Fruit fly (Drosophila melanogaster) whole organism, pupa: Measurements from ENCODE around the gene CG1387.
A peak's percentile ranks its signal among the peaks of the same experiment; 100 is the strongest.

Experiments used
- CG10348 ChIP-seq: fragments of 200-800 bp; sonication (Bioruptor generic); IDR thresholded peaks from 2 replicates; pipeline ENCODE4 v1.3.6; 2022; ENCODE audit warnings: missing biosample characterization, missing genetic modification characterization
- CG12605 ChIP-seq: fragments of 200-800 bp; sonication (Bioruptor generic); IDR thresholded peaks from 2 replicates; pipeline ENCODE4 v1.3.6; 2022; ENCODE audit warnings: missing biosample characterization, missing genetic modification characterization
- CG13204 ChIP-seq: fragments of 200-800 bp; sonication (Bioruptor generic); optimal IDR thresholded peaks from 2 replicates; lab custom pipeline; 2018; ENCODE audit warnings: missing biosample characterization, mild to moderate bottlenecking, missing genetic modification characterization, moderate library complexity
- CG14655 ChIP-seq: fragments of 200-800 bp; sonication (Bioruptor generic); optimal IDR thresholded peaks from 3 replicates; lab custom pipeline; 2017; ENCODE audit warnings: mild to moderate bottlenecking, missing biosample characterization, missing genetic modification reagents, missing genetic modification characterization
- CG15710 ChIP-seq: fragments of 200-800 bp; sonication (Bioruptor generic); optimal IDR thresholded peaks from 2 replicates; lab custom pipeline; 2018; ENCODE audit warnings: missing biosample characterization, mild to moderate bottlenecking, missing genetic modification characterization, moderate library complexity
- CG17806 ChIP-seq: fragments of 200-800 bp; sonication (Bioruptor generic); optimal IDR thresholded peaks from 2 replicates; lab custom pipeline; 2018; ENCODE audit warnings: missing biosample characterization, mild to moderate bottlenecking, missing genetic modification characterization, moderate library complexity
- CG32121 ChIP-seq: fragments of 200-800 bp; sonication (Bioruptor generic); IDR thresholded peaks from 2 replicates; pipeline ENCODE4 v1.3.6; 2022; ENCODE audit warnings: missing biosample characterization, missing genetic modification characterization
- CG34367 ChIP-seq: fragments of 200-800 bp; sonication (Bioruptor generic); optimal IDR thresholded peaks from 2 replicates; lab custom pipeline; 2018; ENCODE audit warnings: missing biosample characterization, mild to moderate bottlenecking, missing genetic modification characterization
- CG4496 ChIP-seq: fragments of 200-800 bp; sonication (Bioruptor generic); IDR thresholded peaks from 3 replicates; pipeline ENCODE4 v1.3.6; 2022; ENCODE audit warnings: missing biosample characterization, missing genetic modification characterization
- CG8159 ChIP-seq: fragments of 200-800 bp; sonication (Bioruptor generic); optimal IDR thresholded peaks from 3 replicates; lab custom pipeline; 2018; ENCODE audit warnings: missing biosample characterization, mild to moderate bottlenecking, missing genetic modification characterization, moderate library complexity
- CG8301 ChIP-seq: fragments of 200-800 bp; sonication (Bioruptor generic); optimal IDR thresholded peaks from 2 replicates; lab custom pipeline; 2018; ENCODE audit warnings: missing biosample characterization, mild to moderate bottlenecking, missing genetic modification characterization
- CG9948 ChIP-seq: fragments of 200-800 bp; sonication (Bioruptor generic); optimal IDR thresholded peaks from 2 replicates; lab custom pipeline; 2018; ENCODE audit warnings: missing biosample characterization, mild to moderate bottlenecking, missing genetic modification characterization, moderate library complexity
- D1 ChIP-seq: fragments of 200-800 bp; sonication (Bioruptor generic); optimal IDR thresholded peaks from 2 replicates; lab custom pipeline; 2018; ENCODE audit warnings: missing biosample characterization, mild to moderate bottlenecking, missing genetic modification characterization, moderate library complexity
- EcR ChIP-seq: fragments of 200-800 bp; sonication (Bioruptor generic); optimal IDR thresholded peaks from 3 replicates; lab custom pipeline; 2019; ENCODE audit warnings: missing biosample characterization, missing genetic modification characterization, mild to moderate bottlenecking, moderate library complexity, missing genetic modification reagents
- Ets98B ChIP-seq: fragments of 200-800 bp; sonication (Bioruptor generic); IDR thresholded peaks from 2 replicates; pipeline ENCODE4 v1.3.6; 2022; ENCODE audit warnings: missing biosample characterization, missing genetic modification characterization
- Pif1A ChIP-seq: fragments of 200-800 bp; sonication (Bioruptor generic); optimal IDR thresholded peaks from 3 replicates; lab custom pipeline; 2016; ENCODE audit warnings: missing biosample characterization, missing genetic modification characterization
- Pif1B ChIP-seq: fragments of 200-800 bp; sonication (Bioruptor generic); optimal IDR thresholded peaks from 3 replicates; lab custom pipeline; 2016; ENCODE audit warnings: missing biosample characterization, missing genetic modification characterization
- Snoo ChIP-seq: fragments of 200-800 bp; sonication (Bioruptor generic); optimal IDR thresholded peaks from 3 replicates; lab custom pipeline; 2017; ENCODE audit warnings: missing biosample characterization, mild to moderate bottlenecking, missing genetic modification characterization, inconsistent platforms
- fd96Ca ChIP-seq: fragments of 200-800 bp; sonication (Bioruptor generic); IDR thresholded peaks from 3 replicates; pipeline ENCODE4 v1.3.6; 2022; ENCODE audit warnings: missing biosample characterization, missing genetic modification characterization
- gl ChIP-seq: fragments of 200-800 bp; sonication (Bioruptor generic); optimal IDR thresholded peaks from 2 replicates; lab custom pipeline; 2018; ENCODE audit warnings: missing biosample characterization, mild to moderate bottlenecking, missing genetic modification characterization
- rn ChIP-seq: fragments of 200-800 bp; sonication (Bioruptor generic); IDR thresholded peaks from 2 replicates; pipeline ENCODE4 v1.3.6; 2022; ENCODE audit warnings: missing biosample characterization, missing genetic modification characterization

The CG1387 gene

DNA sequence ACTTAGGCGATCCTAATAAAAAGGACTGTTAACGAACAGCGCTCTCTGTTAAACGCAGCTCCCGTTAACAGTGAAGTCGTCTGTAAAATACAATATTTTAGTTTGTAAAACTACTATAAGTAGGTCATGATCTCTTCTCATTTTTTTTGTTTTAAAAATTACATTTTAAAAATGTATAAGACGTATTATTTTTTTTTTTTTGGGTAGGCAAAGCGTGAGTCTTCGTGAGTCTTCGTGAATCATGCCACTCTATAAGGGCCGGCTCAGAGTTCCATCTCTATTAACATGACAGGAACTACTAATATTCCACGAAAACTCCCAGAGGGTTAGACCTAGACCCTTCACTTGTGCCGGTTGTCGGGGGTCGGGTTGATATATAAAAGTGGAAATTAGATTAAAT is 37.1 kb downstream of the CG1387 start:
- TF ChIP-seq CG9948 (tag; lab: Kevin White, UChicago) (no peak), CG12605 (no peak), Pif1A (GFP tag; lab: Kevin White, UChicago) (no peak), gl (no peak), CG4496 (GFP tag; lab: Robert Waterston, UW) (no peak), CG13204 (GFP tag; lab: Kevin White, UChicago) (no peak), CG34367 (tag; lab: Kevin White, UChicago) (no peak), CG8159 (tag; lab: Kevin White, UChicago) (no peak), Snoo (tag; lab: Kevin White, UChicago) (no peak), CG14655 (GFP tag; lab: Kevin White, UChicago) (no peak), EcR (GFP tag; lab: Kevin White, UChicago) (no peak), CG17806 (no peak), rn (GFP tag; lab: Robert Waterston, UW) (no peak)

DNA sequence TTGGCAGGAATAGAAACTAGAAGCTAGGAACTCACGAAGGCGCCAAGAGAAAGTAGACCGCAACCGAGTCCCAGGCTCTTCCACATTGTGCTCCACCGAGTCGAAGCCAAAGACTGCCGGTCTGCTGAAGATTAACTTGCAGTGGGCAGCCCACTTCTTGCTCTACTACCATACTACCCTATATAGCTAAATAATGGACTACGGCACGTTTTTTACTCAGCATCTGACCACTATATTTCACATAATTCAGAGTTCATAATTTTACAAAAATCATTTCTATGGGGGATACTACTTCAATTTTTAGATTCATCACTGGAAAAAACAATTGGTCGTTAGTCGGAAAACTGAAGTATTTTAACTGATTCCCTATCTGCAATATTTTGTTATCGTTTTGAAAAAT is 48.1 kb downstream of the CG1387 start, which contains the start of gene CG32712:
Gene CG32712, minus strand, starts transcription at position 101 of the 400 bp plus-strand sequence.
- no peak for TF ChIP-seq CG14655 (GFP tag; lab: Kevin White, UChicago)
- TF ChIP-seq CG13204 (GFP tag; lab: Kevin White, UChicago), result no peak
- TF ChIP-seq CG10348 (GFP tag; lab: Robert Waterston, UW), result no peak
- TF ChIP-seq D1, result no peak
- no peak for TF ChIP-seq CG12605
- no peak for TF ChIP-seq rn (GFP tag; lab: Robert Waterston, UW)
- TF ChIP-seq CG15710 (tag; lab: Kevin White, UChicago), result no peak
- TF ChIP-seq Ets98B (GFP tag; lab: Robert Waterston, UW), result no peak
- TF ChIP-seq CG4496 (GFP tag; lab: Robert Waterston, UW), result no peak
- TF ChIP-seq Snoo (tag; lab: Kevin White, UChicago), result no peak
- no peak for TF ChIP-seq Pif1B (GFP tag; lab: Kevin White, UChicago)
- TF ChIP-seq EcR (GFP tag; lab: Kevin White, UChicago), result no peak
- no peak for TF ChIP-seq CG8301 (tag; lab: Kevin White, UChicago)
- TF ChIP-seq CG34367 (tag; lab: Kevin White, UChicago), result no peak
- no peak for TF ChIP-seq CG9948 (tag; lab: Kevin White, UChicago)
- TF ChIP-seq fd96Ca, result no peak

DNA sequence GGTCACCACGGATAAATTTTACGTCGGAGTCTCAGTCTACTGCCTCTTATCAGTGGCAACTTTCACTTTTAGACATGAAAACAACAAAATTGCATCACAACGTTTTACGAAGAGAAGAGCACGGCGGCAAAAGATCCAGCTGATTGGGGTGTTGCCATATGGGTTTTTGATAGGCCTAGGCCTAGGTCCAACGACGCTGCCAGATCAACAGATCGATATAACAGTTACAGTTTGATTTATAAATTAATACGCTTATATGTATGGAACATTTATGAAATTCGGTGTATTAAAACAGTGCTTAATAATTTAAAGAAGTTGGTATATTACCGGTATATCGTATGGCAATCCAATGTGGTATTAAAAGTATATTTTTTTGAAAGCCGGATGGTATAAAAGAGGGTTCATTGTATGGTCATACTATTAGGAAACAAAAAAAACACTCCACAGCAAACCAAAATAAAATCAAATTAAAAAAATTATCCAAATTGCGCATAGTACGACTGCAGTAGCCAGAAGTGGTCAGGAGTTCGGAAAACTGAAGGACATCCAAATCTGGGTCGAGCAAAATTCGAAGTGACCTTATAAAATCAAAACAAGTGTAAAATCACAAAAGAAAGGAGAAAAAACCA is 51.2 kb downstream of the CG1387 start, which contains the start of gene CG1440:
Gene CG1440, plus strand, starts transcription at position 402 of the 629 bp plus-strand sequence.
- TF ChIP-seq CG15710 (tag; lab: Kevin White, UChicago) (peak; percentile 34), D1 (no peak), gl (no peak), CG10348 (GFP tag; lab: Robert Waterston, UW) (no peak), rn (GFP tag; lab: Robert Waterston, UW) (no peak), CG32121 (peak; percentile 30; the same call in 1 of the 2 replicates), CG9948 (tag; lab: Kevin White, UChicago) (no peak), CG8301 (tag; lab: Kevin White, UChicago) (no peak), CG34367 (tag; lab: Kevin White, UChicago) (peak; percentile 49), CG4496 (GFP tag; lab: Robert Waterston, UW) (peak; percentile 10; the same call in 1 of the 3 replicates), fd96Ca (0 out of 3 replicates have a peak, but pooled peaks have one; percentile 23), Ets98B (GFP tag; lab: Robert Waterston, UW) (peak; percentile 18; the same call in 1 of the 2 replicates), CG13204 (GFP tag; lab: Kevin White, UChicago) (no peak), Pif1A (GFP tag; lab: Kevin White, UChicago) (no peak), CG8159 (tag; lab: Kevin White, UChicago) (no peak), CG14655 (GFP tag; lab: Kevin White, UChicago) (no peak), CG17806 (peak; percentile 32), EcR (GFP tag; lab: Kevin White, UChicago) (no peak), CG12605 (peak; percentile 11; the same call in 1 of the 2 replicates), Pif1B (GFP tag; lab: Kevin White, UChicago) (no peak), Snoo (tag; lab: Kevin White, UChicago) (peak; percentile 6)
- TF ChIP-seq, all 21 proteins: peak for 9

DNA sequence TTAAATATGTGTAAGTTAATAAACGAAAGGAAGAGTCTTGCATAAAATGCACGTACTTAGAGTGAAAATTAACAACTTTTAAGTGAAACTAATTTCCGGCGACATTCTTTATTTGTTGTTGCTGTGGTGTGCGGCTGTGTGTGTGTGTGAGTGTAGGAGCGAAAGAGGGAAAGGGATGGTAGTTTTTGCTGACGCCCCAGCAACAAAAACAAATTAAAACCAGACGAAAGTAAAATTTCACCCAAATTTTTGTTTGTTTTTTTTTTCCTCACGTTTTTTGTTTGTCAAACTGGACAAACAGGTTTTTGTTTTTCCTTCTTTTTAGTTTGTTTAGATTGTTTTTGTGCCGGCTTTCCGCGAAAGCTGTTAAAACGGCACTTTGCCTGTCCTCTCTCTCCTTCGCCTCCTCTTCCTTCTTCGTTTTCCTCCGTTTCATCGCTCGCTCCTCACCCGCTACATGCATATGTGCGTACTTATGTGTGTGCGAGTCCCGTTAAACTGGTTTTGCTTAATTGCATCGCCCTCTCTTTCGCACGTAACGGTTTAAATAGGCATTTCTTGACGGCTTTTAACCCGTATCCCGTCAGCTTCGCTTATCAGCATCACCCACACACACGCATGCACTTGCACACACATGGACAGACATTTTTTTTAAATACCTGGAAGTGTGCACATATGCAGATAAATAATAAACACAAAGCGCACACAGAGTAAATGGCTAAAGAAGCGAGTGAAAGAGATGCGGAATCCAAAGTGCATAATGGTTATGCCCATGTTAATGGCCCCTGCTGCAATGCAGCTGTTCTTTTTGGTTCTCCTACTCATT is 51.9 kb downstream of the CG1387 start, which contains the start of gene Miga:
Gene Miga, minus strand, starts transcription at position 536 of the 826 bp plus-strand sequence.
- TF ChIP-seq CG4496 (GFP tag; lab: Robert Waterston, UW), result 0 out of 3 replicates have a peak, but pooled peaks have one; percentile 40
- TF ChIP-seq CG17806, result no peak
- no peak for TF ChIP-seq D1
- peak; percentile 36 for TF ChIP-seq Pif1B (GFP tag; lab: Kevin White, UChicago)
- TF ChIP-seq gl, result no peak
- TF ChIP-seq EcR (GFP tag; lab: Kevin White, UChicago), result peak; percentile 92
- no peak for TF ChIP-seq CG14655 (GFP tag; lab: Kevin White, UChicago)
- TF ChIP-seq fd96Ca, result no peak
- peak; percentile 32; the same call in 1 of the 2 replicates for TF ChIP-seq CG32121
- TF ChIP-seq Ets98B (GFP tag; lab: Robert Waterston, UW), result peak; percentile 11; the same call in 1 of the 2 replicates
- no peak for TF ChIP-seq CG34367 (tag; lab: Kevin White, UChicago)
- peak; percentile 2 for TF ChIP-seq CG8301 (tag; lab: Kevin White, UChicago)
- no peak for TF ChIP-seq CG15710 (tag; lab: Kevin White, UChicago)
- TF ChIP-seq Pif1A (GFP tag; lab: Kevin White, UChicago), result no peak
- TF ChIP-seq Snoo (tag; lab: Kevin White, UChicago), result no peak
- TF ChIP-seq CG9948 (tag; lab: Kevin White, UChicago), result no peak
